Worm (Caenorhabditis elegans) whole organism, L4 larva: ENCODE data around the gene tkt-1.

ENCODE experiments used
- R02D3.7 ChIP-seq: fragments of 150-350 bp; sonication (generic microtip); optimal IDR thresholded peaks from 3 replicates; lab custom pipeline; 2014; ENCODE audit warnings: missing biosample characterization, missing genetic modification characterization
- Y105C5A.15 ChIP-seq: fragments of 200-800 bp; sonication (Bioruptor generic); IDR thresholded peaks from 2 replicates; pipeline ENCODE4 v1.3.6; 2022; ENCODE audit warnings: missing genetic modification characterization, missing compliant biosample characterization
- Y48G9A.11 ChIP-seq: fragments of 200-800 bp; sonication (Bioruptor generic); IDR thresholded peaks from 2 replicates; pipeline ENCODE4 v1.3.6; 2022; ENCODE audit warnings: missing genetic modification reagents, missing genetic modification characterization, missing compliant biosample characterization
- Y75B8A.6 ChIP-seq: fragments of 200-800 bp; sonication (Bioruptor generic); IDR thresholded peaks from 2 replicates; pipeline ENCODE4 v1.3.6; 2022; ENCODE audit warnings: missing genetic modification reagents, missing genetic modification characterization, missing compliant biosample characterization
- aha-1 ChIP-seq: fragments of 150-350 bp; peaks from one replicate; lab custom pipeline; 2014; ENCODE audit warnings: missing biosample characterization, missing genetic modification characterization
- ama-1 ChIP-seq: fragments of 150-350 bp; optimal IDR thresholded peaks from 2 replicates; lab custom pipeline; 2014; ENCODE audit warnings: inconsistent platforms, mixed read lengths
- arid-1 ChIP-seq: fragments of 200-800 bp; sonication (Bioruptor generic); conservative IDR thresholded peaks from 2 replicates; pipeline ENCODE4 v1.3.6; 2022; ENCODE audit warnings: missing genetic modification reagents, missing genetic modification characterization, missing compliant biosample characterization
- ceh-28 ChIP-seq: fragments of 150-350 bp; optimal IDR thresholded peaks from 2 replicates; lab custom pipeline; 2014; ENCODE audit warnings: missing biosample characterization, missing genetic modification reagents, missing genetic modification characterization
- ceh-32 ChIP-seq: sonication (generic microtip); optimal IDR thresholded peaks from 2 replicates; lab custom pipeline; 2016; ENCODE audit warnings: mild to moderate bottlenecking, missing genetic modification characterization, missing compliant biosample characterization; ENCODE audit not compliant: poor library complexity
- ceh-44 ChIP-seq: fragments of 200-800 bp; sonication (Bioruptor generic); IDR thresholded peaks from 2 replicates; pipeline ENCODE4 v1.3.6; 2022; ENCODE audit warnings: missing genetic modification reagents, missing genetic modification characterization, missing compliant biosample characterization
- ces-1 ChIP-seq: fragments of 150-350 bp; sonication (generic microtip); optimal IDR thresholded peaks from 4 replicates; lab custom pipeline; 2014; ENCODE audit warnings: missing biosample characterization, missing genetic modification reagents, missing genetic modification characterization
- daf-16 ChIP-seq, 3 experiments: sonication (generic microtip); optimal IDR thresholded peaks; 2 replicates each; lab custom pipeline; 2016 to 2017; ENCODE audit warnings: missing genetic modification characterization in 3 of 3, missing genetic modification reagents in 3 of 3, mild to moderate bottlenecking in 2 of 3, missing compliant biosample characterization in 2 of 3, missing biosample characterization in 1 of 3, moderate library complexity in 1 of 3
- daf-8 ChIP-seq: fragments of 200-800 bp; sonication (Bioruptor generic); IDR thresholded peaks from 2 replicates; pipeline ENCODE4 v1.3.6; 2022; ENCODE audit warnings: missing genetic modification characterization, missing compliant biosample characterization
- dmd-8 ChIP-seq: fragments of 200-800 bp; sonication (Bioruptor generic); IDR thresholded peaks from 2 replicates; pipeline ENCODE4 v1.3.6; 2022; ENCODE audit warnings: missing genetic modification characterization, missing compliant biosample characterization
- dmd-9 ChIP-seq: fragments of 200-800 bp; sonication (Bioruptor generic); IDR thresholded peaks from 2 replicates; pipeline ENCODE4 v1.3.6; 2022; ENCODE audit warnings: missing genetic modification reagents, missing genetic modification characterization, missing compliant biosample characterization
- dpl-1 ChIP-seq: fragments of 150-350 bp; optimal IDR thresholded peaks from 2 replicates; lab custom pipeline; 2014; ENCODE audit warnings: missing biosample characterization, missing genetic modification reagents, missing genetic modification characterization
- duxl-1 ChIP-seq: sonication (generic microtip); optimal IDR thresholded peaks from 2 replicates; lab custom pipeline; 2016; ENCODE audit warnings: mild to moderate bottlenecking, missing genetic modification characterization, moderate library complexity, missing compliant biosample characterization; ENCODE audit not compliant: poor library complexity
- dve-1 ChIP-seq: sonication (generic microtip); optimal IDR thresholded peaks from 2 replicates; lab custom pipeline; 2017; ENCODE audit warnings: antibody characterized with exemption, mild to moderate bottlenecking, missing genetic modification characterization, missing compliant biosample characterization; ENCODE audit not compliant: insufficient read depth
- hlh-11 ChIP-seq: fragments of 200-800 bp; sonication (Bioruptor generic); optimal IDR thresholded peaks from 2 replicates; lab custom pipeline; 2018; ENCODE audit warnings: mild to moderate bottlenecking, missing genetic modification characterization, missing compliant biosample characterization
- lin-1 ChIP-seq: fragments of 200-800 bp; sonication (Bioruptor generic); IDR thresholded peaks from 2 replicates; pipeline ENCODE4 v1.3.6; 2022; ENCODE audit warnings: missing genetic modification reagents, missing genetic modification characterization, missing compliant biosample characterization
- lin-29 ChIP-seq: fragments of 200-800 bp; sonication (Bioruptor generic); IDR thresholded peaks from 2 replicates; pipeline ENCODE4 v1.3.6; 2022; ENCODE audit warnings: missing genetic modification reagents, missing genetic modification characterization, missing compliant biosample characterization
- lir-3 ChIP-seq: sonication (generic microtip); optimal IDR thresholded peaks from 2 replicates; lab custom pipeline; 2016; ENCODE audit warnings: mild to moderate bottlenecking, missing genetic modification characterization, missing compliant biosample characterization
- lsy-2 ChIP-seq, 2 experiments: fragments of 150-350 bp in 1 of 2; sonication (generic microtip) in 1 of 2; optimal IDR thresholded peaks; 2 replicates each; lab custom pipeline; 2014 to 2017; ENCODE audit warnings: missing biosample characterization in 2 of 2, missing genetic modification characterization in 2 of 2
- mdl-1 ChIP-seq, 2 experiments: fragments of 150-350 bp in 1 of 2; sonication (generic microtip) in 1 of 2; optimal IDR thresholded peaks; 2 replicates each; lab custom pipeline; 2014 to 2017; ENCODE audit warnings: missing biosample characterization in 2 of 2, missing genetic modification characterization in 2 of 2
- mxl-3 ChIP-seq: fragments of 200-800 bp; sonication (Bioruptor generic); optimal IDR thresholded peaks from 2 replicates; lab custom pipeline; 2018; ENCODE audit warnings: mild to moderate bottlenecking, missing genetic modification characterization, missing compliant biosample characterization
- nhr-10 ChIP-seq: fragments of 150-350 bp; optimal IDR thresholded peaks from 2 replicates; lab custom pipeline; 2014; ENCODE audit warnings: missing biosample characterization, missing genetic modification characterization
- nhr-102 ChIP-seq: sonication (generic microtip); optimal IDR thresholded peaks from 2 replicates; lab custom pipeline; 2016; ENCODE audit warnings: mild to moderate bottlenecking, missing genetic modification characterization, moderate library complexity, missing compliant biosample characterization
- nhr-111 ChIP-seq: fragments of 200-800 bp; sonication (Bioruptor generic); optimal IDR thresholded peaks from 2 replicates; lab custom pipeline; 2018; ENCODE audit warnings: mild to moderate bottlenecking, missing genetic modification characterization, missing compliant biosample characterization
- nhr-237 ChIP-seq: sonication (generic microtip); optimal IDR thresholded peaks from 2 replicates; lab custom pipeline; 2017; ENCODE audit warnings: missing biosample characterization, missing genetic modification characterization
- nhr-28 ChIP-seq: fragments of 150-350 bp; optimal IDR thresholded peaks from 2 replicates; lab custom pipeline; 2014; ENCODE audit warnings: missing biosample characterization, missing genetic modification characterization
- nhr-41 ChIP-seq: fragments of 200-800 bp; sonication (Bioruptor generic); IDR thresholded peaks from 2 replicates; pipeline ENCODE4 v1.3.6; 2022; ENCODE audit warnings: missing genetic modification reagents, missing genetic modification characterization, missing compliant biosample characterization
- nhr-48 ChIP-seq: sonication (generic microtip); optimal IDR thresholded peaks from 2 replicates; lab custom pipeline; 2016; ENCODE audit warnings: mild to moderate bottlenecking, missing genetic modification characterization, missing compliant biosample characterization
- nhr-6 ChIP-seq: fragments of 150-350 bp; optimal IDR thresholded peaks from 2 replicates; lab custom pipeline; 2014; ENCODE audit warnings: missing biosample characterization, missing genetic modification characterization
- nhr-76 ChIP-seq: fragments of 150-350 bp; optimal IDR thresholded peaks from 2 replicates; lab custom pipeline; 2014; ENCODE audit warnings: missing biosample characterization, missing genetic modification characterization
- pha-4 ChIP-seq, 2 experiments: fragments of 150-350 bp in 1 of 2; fragments of 200-800 bp in 1 of 2; sonication (Bioruptor generic) in 1 of 2; IDR thresholded peaks in 1 of 2; optimal IDR thresholded peaks in 1 of 2; 2 replicates each; pipeline versions ENCODE4 v1.3.6 to Lab custom; 2014 to 2022; ENCODE audit warnings: missing genetic modification characterization in 2 of 2, missing genetic modification reagents in 2 of 2, missing biosample characterization in 1 of 2, missing compliant biosample characterization in 1 of 2
- php-3 ChIP-seq: fragments of 200-800 bp; sonication (Bioruptor generic); IDR thresholded peaks from 2 replicates; pipeline ENCODE4 v1.3.6; 2022; ENCODE audit warnings: missing genetic modification reagents, missing genetic modification characterization, missing compliant biosample characterization
- pqm-1 ChIP-seq: sonication (generic microtip); optimal IDR thresholded peaks from 2 replicates; lab custom pipeline; 2017; ENCODE audit warnings: missing biosample characterization, missing genetic modification characterization
- saeg-2 ChIP-seq: fragments of 200-800 bp; sonication (Bioruptor generic); IDR thresholded peaks from 2 replicates; pipeline ENCODE4 v1.3.6; 2022; ENCODE audit warnings: missing genetic modification reagents, missing genetic modification characterization, missing compliant biosample characterization
- skn-1 ChIP-seq: fragments of 150-350 bp; optimal IDR thresholded peaks from 2 replicates; lab custom pipeline; 2014; ENCODE audit warnings: missing biosample characterization, missing genetic modification characterization
- spr-1 ChIP-seq: sonication (generic microtip); optimal IDR thresholded peaks from 2 replicates; lab custom pipeline; 2016; ENCODE audit warnings: mild to moderate bottlenecking, missing genetic modification characterization, missing compliant biosample characterization
- tra-1 ChIP-seq: fragments of 200-800 bp; sonication (Bioruptor generic); IDR thresholded peaks from 2 replicates; pipeline ENCODE4 v1.3.6; 2022; ENCODE audit warnings: missing genetic modification reagents, missing genetic modification characterization, missing compliant biosample characterization
- unc-130 ChIP-seq: sonication (generic microtip); optimal IDR thresholded peaks from 2 replicates; lab custom pipeline; 2016; ENCODE audit warnings: missing genetic modification reagents, missing genetic modification characterization, missing compliant biosample characterization
- unc-39 ChIP-seq: sonication (generic microtip); optimal IDR thresholded peaks from 2 replicates; lab custom pipeline; 2017; ENCODE audit warnings: missing biosample characterization, missing genetic modification characterization
- unc-62 ChIP-seq, 3 experiments: fragments of 150-350 bp in 1 of 3; sonication (generic microtip); optimal IDR thresholded peaks in 2 of 3; peaks in 1 of 3; 1 replicate in 1 of 3; 2 replicates in 2 of 3; lab custom pipeline; 2014 to 2017; ENCODE audit warnings: missing biosample characterization in 3 of 3, missing genetic modification characterization in 3 of 3, missing genetic modification reagents in 3 of 3, missing genotype in 1 of 3
- vab-7 ChIP-seq: fragments of 200-800 bp; sonication (Bioruptor generic); IDR thresholded peaks from 2 replicates; pipeline ENCODE4 v1.3.6; 2022; ENCODE audit warnings: missing genetic modification reagents, missing genetic modification characterization, missing compliant biosample characterization

The tkt-1 gene

ce11 chrIV:10277716-10278115 lies 34.3 kb downstream of the tkt-1 start, which contains the start of gene Y43C5A.4:
Y43C5A.4 (plus strand) TSS chrIV:10278016.
- TF ChIP-seq lsy-2 (tag; optimal IDR thresholded peaks at IDR 0.05; lab: Kevin White, UChicago) (no peak), lin-29 (GFP tag; lab: Robert Waterston, UW) (no peak), hlh-11 (tag; lab: Kevin White, UChicago) (no peak), nhr-28 (tag; lab: Kevin White, UChicago) (no peak), dpl-1 (GFP tag; lab: Kevin White, UChicago) (no peak), Y105C5A.15 (GFP tag; lab: Robert Waterston, UW) (no peak), nhr-102 (tag; lab: Kevin White, UChicago) (no peak), daf-16 (GFP tag; optimal IDR thresholded peaks at IDR 0.05; lab: Kevin White, UChicago) (no peak), daf-16 (tag; optimal IDR thresholded peaks at IDR 0.05; lab: Kevin White, UChicago) (no peak), ama-1 (lab: Kevin White, UChicago) (no peak), pha-4 (GFP tag; IDR thresholded peaks at IDR 0.05; lab: Robert Waterston, UW) (no peak), pha-4 (tag; optimal IDR thresholded peaks at IDR 0.05; lab: Kevin White, UChicago) (no peak), R02D3.7 (tag; lab: Kevin White, UChicago) (no peak), ces-1 (GFP tag; lab: Kevin White, UChicago) (no peak)

DNA sequence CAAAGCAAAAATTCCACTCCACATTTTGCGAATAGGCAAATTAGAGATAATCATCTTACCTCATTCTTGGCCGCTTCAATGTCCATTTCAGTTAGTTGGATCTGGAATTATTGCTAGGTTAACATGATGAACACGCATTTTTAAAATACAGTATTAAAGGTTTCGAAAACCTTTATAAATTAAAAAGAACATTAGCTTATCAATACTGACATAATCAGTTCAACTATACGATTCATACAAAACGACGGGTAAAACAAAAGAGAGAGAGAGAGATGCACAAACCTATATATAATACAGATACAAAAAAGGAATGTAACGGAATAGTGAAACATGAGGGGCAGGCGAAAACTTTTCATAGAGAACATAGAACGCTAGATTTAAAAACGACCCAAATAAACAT lies 38.1 kb downstream of the tkt-1 start, which contains the start of gene thk-1:
Gene thk-1, minus strand, starts transcription at position 101 of the 400 bp plus-strand sequence.
- TF ChIP-seq dve-1 (peak; percentile 12), nhr-10 (no peak), unc-62 (GFP tag; optimal IDR thresholded peaks at IDR 0.05 in 1 of 2; lab: Kevin White, UChicago) (peak in 1 of 2 experiments; percentile 49), unc-62 (tag; optimal IDR thresholded peaks at IDR 0.05; lab: Kevin White, UChicago) (no peak), mdl-1 (tag; optimal IDR thresholded peaks at IDR 0.05; lab: Kevin White, UChicago) (no peak), nhr-41 (GFP tag; lab: Robert Waterston, UW) (no peak), pqm-1 (tag; lab: Kevin White, UChicago) (peak; percentile 44), tra-1 (GFP tag; lab: Robert Waterston, UW) (no peak), saeg-2 (GFP tag; lab: Robert Waterston, UW) (no peak), Y48G9A.11 (GFP tag; lab: Robert Waterston, UW) (no peak), unc-39 (tag; lab: Kevin White, UChicago) (no peak), nhr-28 (tag; lab: Kevin White, UChicago) (peak; percentile 7), unc-130 (GFP tag; lab: Kevin White, UChicago) (no peak), ama-1 (lab: Kevin White, UChicago) (no peak), nhr-237 (tag; lab: Kevin White, UChicago) (no peak), dmd-8 (no peak), nhr-111 (GFP tag; lab: Kevin White, UChicago) (no peak), ceh-28 (tag; lab: Kevin White, UChicago) (no peak), lir-3 (tag; lab: Kevin White, UChicago) (no peak), nhr-6 (tag; lab: Kevin White, UChicago) (no peak), pha-4 (GFP tag; IDR thresholded peaks at IDR 0.05; lab: Robert Waterston, UW) (no peak), pha-4 (tag; optimal IDR thresholded peaks at IDR 0.05; lab: Kevin White, UChicago) (no peak), arid-1 (GFP tag; lab: Robert Waterston, UW) (no peak), ceh-44 (GFP tag; lab: Robert Waterston, UW) (no peak), daf-8 (GFP tag; lab: Robert Waterston, UW) (no peak), nhr-76 (no peak), skn-1 (tag; lab: Kevin White, UChicago) (no peak), duxl-1 (no peak), mxl-3 (GFP tag; lab: Kevin White, UChicago) (no peak), nhr-48 (tag; lab: Kevin White, UChicago) (no peak), aha-1 (tag; lab: Kevin White, UChicago) (peak; percentile 55), lsy-2 (tag; optimal IDR thresholded peaks at IDR 0.05; lab: Kevin White, UChicago) (no peak), lin-1 (no peak), dmd-9 (no peak), dpl-1 (GFP tag; lab: Kevin White, UChicago) (no peak), php-3 (GFP tag; lab: Robert Waterston, UW) (no peak), Y75B8A.6 (GFP tag; lab: Robert Waterston, UW) (no peak), ceh-32 (no peak), spr-1 (tag; lab: Kevin White, UChicago) (no peak), vab-7 (GFP tag; lab: Robert Waterston, UW) (no peak)
